Fruit fly (Drosophila melanogaster): ENCODE results near the gene Dcr-1.

The Dcr-1 gene

dm6 chr3R:22719607-22719949, 21.3 kb downstream of the Dcr-1 start (continued):
- no peak for TF ChIP-seq croc (GFP tag; conservative IDR thresholded peaks at IDR 0.05)
- no peak for TF ChIP-seq fd102C (GFP tag; optimal IDR thresholded peaks at IDR 0.05)
- no peak for TF ChIP-seq CG7745 (tag; optimal IDR thresholded peaks at IDR 0.05)
- no peak for TF ChIP-seq CG17802 (tag; optimal IDR thresholded peaks at IDR 0.05)
- TF ChIP-seq dpn (GFP tag; optimal IDR thresholded peaks at IDR 0.05), result no peak
- TF ChIP-seq CG18619 (GFP tag; optimal IDR thresholded peaks at IDR 0.05), result no peak
- TF ChIP-seq Ada2b (GFP tag; IDR thresholded peaks at IDR 0.05), result no peak
- no peak for TF ChIP-seq CG12104 (GFP tag; optimal IDR thresholded peaks at IDR 0.05)
- TF ChIP-seq CG5245 (GFP tag; optimal IDR thresholded peaks at IDR 0.05), result no peak
- peak; percentile 51 for TF ChIP-seq CG10267 (tag; optimal IDR thresholded peaks at IDR 0.05)
- no peak for TF ChIP-seq Dref (GFP tag; IDR thresholded peaks at IDR 0.05)
- TF ChIP-seq ERR (GFP tag; optimal IDR thresholded peaks at IDR 0.05), result no peak
- TF ChIP-seq org-1 (GFP tag; optimal IDR thresholded peaks at IDR 0.05), result peak; percentile 5
- no peak for TF ChIP-seq TFAM (GFP tag; optimal IDR thresholded peaks at IDR 0.05)
- TF ChIP-seq Med (GFP tag), result no peak
- TF ChIP-seq pfk (GFP tag; optimal IDR thresholded peaks at IDR 0.05), result no peak
- no peak for TF ChIP-seq tgo (GFP tag; IDR thresholded peaks at IDR 0.05)
- peak; percentile 32 for TF ChIP-seq dmrt11E (tag; optimal IDR thresholded peaks at IDR 0.05)
- TF ChIP-seq CG11085 (GFP tag; IDR thresholded peaks at IDR 0.05), result no peak
- TF ChIP-seq CG13894 (tag; optimal IDR thresholded peaks at IDR 0.05), result no peak
- TF ChIP-seq CG7357 (GFP tag; IDR thresholded peaks at IDR 0.05), result no peak
- no peak for TF ChIP-seq CG16815 (GFP tag; optimal IDR thresholded peaks at IDR 0.05)
- TF ChIP-seq tll (GFP tag; optimal IDR thresholded peaks at IDR 0.05), result no peak
- TF ChIP-seq CG10147 (GFP tag; optimal IDR thresholded peaks at IDR 0.05), result no peak
- peak; percentile 35 for TF ChIP-seq bab2 (GFP tag; optimal IDR thresholded peaks at IDR 0.05)
- no peak for TF ChIP-seq ranshi (GFP tag; IDR thresholded peaks at IDR 0.05)
- TF ChIP-seq CG1647 (GFP tag; optimal IDR thresholded peaks at IDR 0.05), result no peak
- TF ChIP-seq yki (optimal IDR thresholded peaks at IDR 0.05), result no peak
- no peak for TF ChIP-seq D19B (GFP tag; optimal IDR thresholded peaks at IDR 0.05)
- TF ChIP-seq CHES-1-like (GFP tag; optimal IDR thresholded peaks at IDR 0.05), result no peak
- no peak for TF ChIP-seq Camta (GFP tag; optimal IDR thresholded peaks at IDR 0.05)
- no peak for TF ChIP-seq Adf1 (GFP tag; IDR thresholded peaks at IDR 0.05)
- TF ChIP-seq CG8924 (tag; optimal IDR thresholded peaks at IDR 0.05), result peak; percentile 25
- no peak for TF ChIP-seq Ets65A (GFP tag)
- TF ChIP-seq dimm (GFP tag; IDR thresholded peaks at IDR 0.05), result no peak
- TF ChIP-seq CG7786 (GFP tag; optimal IDR thresholded peaks at IDR 0.05), result no peak
- TF ChIP-seq Dbx (GFP tag; IDR thresholded peaks at IDR 0.05), result no peak
- TF ChIP-seq HHEX (GFP tag; optimal IDR thresholded peaks at IDR 0.05), result no peak
- peak in 1 of 2 experiments; percentile 48 for TF ChIP-seq bsh (GFP tag; optimal IDR thresholded peaks at IDR 0.05)
- peak; percentile 7 for TF ChIP-seq CG12071 (GFP tag; optimal IDR thresholded peaks at IDR 0.05)
- TF ChIP-seq CG3726 (GFP tag; IDR thresholded peaks at IDR 0.05), result no peak
- TF ChIP-seq Sox102F (GFP tag; optimal IDR thresholded peaks at IDR 0.05), result peak; percentile 33
- no peak for TF ChIP-seq corto (GFP tag; optimal IDR thresholded peaks at IDR 0.05)
- TF ChIP-seq eve (GFP tag; optimal IDR thresholded peaks at IDR 0.05), result no peak
- TF ChIP-seq bigmax (GFP tag; optimal IDR thresholded peaks at IDR 0.05), result no peak
- no peak for TF ChIP-seq zfh1 (GFP tag; IDR thresholded peaks at IDR 0.05)
- no peak for TF ChIP-seq cas (GFP tag; IDR thresholded peaks at IDR 0.05)
- no peak for TF ChIP-seq CG1832 (GFP tag; optimal IDR thresholded peaks at IDR 0.05)
- no peak for TF ChIP-seq CG12219 (GFP tag; optimal IDR thresholded peaks at IDR 0.05)
- TF ChIP-seq Side (GFP tag; optimal IDR thresholded peaks at IDR 0.05), result peak; percentile 9
- no peak for TF ChIP-seq Doc3 (GFP tag; IDR thresholded peaks at IDR 0.05; ENCODE audit: partially characterized antibody)
- TF ChIP-seq Nf-YB (GFP tag; optimal IDR thresholded peaks at IDR 0.05), result no peak
- TF ChIP-seq Rfx (GFP tag; IDR thresholded peaks at IDR 0.05), result no peak
